Worm (Caenorhabditis elegans) whole organism, mixed stage, embryonic: ENCODE data around the gene pros-1.

Experiments
- nhr-76 ChIP-seq: sonication (generic microtip); optimal IDR thresholded peaks from 2 replicates; lab custom pipeline; 2017; ENCODE audit warnings: missing biosample characterization, missing genetic modification characterization
- unc-62 ChIP-seq: fragments of 150-350 bp; optimal IDR thresholded peaks from 2 replicates; lab custom pipeline; 2014; ENCODE audit warnings: missing biosample characterization, missing genetic modification reagents, missing genetic modification characterization

- TF ChIP-seq nhr-76 (tag; lab: Kevin White, UChicago) (no peak), unc-62 (GFP tag; lab: Kevin White, UChicago) (no peak)
Observed at ce11 chrIII:8106476-8106875, 39.4 kb downstream of the pros-1 start.
